Worm (Caenorhabditis elegans) whole organism, L3 larva: ENCODE measurements around the gene mvk-1.

Source experiments
- ZK546.5 ChIP-seq: sonication (generic microtip); optimal IDR thresholded peaks from 2 replicates; lab custom pipeline; 2017; ENCODE audit warnings: missing biosample characterization, missing genetic modification characterization
- ama-1 ChIP-seq: fragments of 150-350 bp; optimal IDR thresholded peaks from 2 replicates; lab custom pipeline; 2018
- daf-12 ChIP-seq: fragments of 150-350 bp; optimal IDR thresholded peaks from 2 replicates; lab custom pipeline; 2014; ENCODE audit warnings: missing biosample characterization, missing genetic modification reagents, missing genetic modification characterization
- egl-5 ChIP-seq: fragments of 150-350 bp; optimal IDR thresholded peaks from 2 replicates; lab custom pipeline; 2017; ENCODE audit warnings: missing biosample characterization, missing genetic modification reagents, missing genetic modification characterization, inconsistent platforms
- elt-2 ChIP-seq: sonication (generic microtip); optimal IDR thresholded peaks from 2 replicates; lab custom pipeline; 2016; ENCODE audit warnings: missing genetic modification reagents, mild to moderate bottlenecking, missing genetic modification characterization, missing compliant biosample characterization
- nhr-237 ChIP-seq: fragments of 150-350 bp; optimal IDR thresholded peaks from 2 replicates; lab custom pipeline; 2014; ENCODE audit warnings: missing biosample characterization, missing genetic modification characterization
- nhr-28 ChIP-seq: fragments of 150-350 bp; optimal IDR thresholded peaks from 2 replicates; lab custom pipeline; 2014; ENCODE audit warnings: missing biosample characterization, missing genetic modification characterization
- zag-1 ChIP-seq: fragments of 150-350 bp; optimal IDR thresholded peaks from 2 replicates; lab custom pipeline; 2014; ENCODE audit warnings: missing biosample characterization, missing genetic modification characterization
- ztf-11 ChIP-seq: fragments of 150-350 bp; optimal IDR thresholded peaks from 2 replicates; lab custom pipeline; 2014; ENCODE audit warnings: missing biosample characterization, missing genetic modification characterization

ce11 chrIII:6168497-6169227, 32.6 kb upstream of the mvk-1 start, which contains the start of gene efk-1:
- no peak for TF ChIP-seq daf-12
- TF ChIP-seq ztf-11 (tag; lab: Kevin White, UChicago), result no peak
- peak; percentile 66 for TF ChIP-seq elt-2 (tag; lab: Kevin White, UChicago)
- TF ChIP-seq ama-1, result peak; percentile 85
- TF ChIP-seq egl-5 (tag; lab: Kevin White, UChicago), result no peak
- TF ChIP-seq nhr-28 (tag; lab: Kevin White, UChicago), result no peak
- no peak for TF ChIP-seq zag-1 (tag; lab: Kevin White, UChicago)
- no peak for TF ChIP-seq nhr-237 (tag; lab: Kevin White, UChicago)
- TF ChIP-seq ZK546.5 (tag; lab: Kevin White, UChicago), result no peak
